Fruit fly (Drosophila melanogaster): ENCODE measurements around the gene jumu.
A peak's percentile ranks its signal among the peaks of the same experiment; 100 is the strongest.

jumu gene

DNA sequence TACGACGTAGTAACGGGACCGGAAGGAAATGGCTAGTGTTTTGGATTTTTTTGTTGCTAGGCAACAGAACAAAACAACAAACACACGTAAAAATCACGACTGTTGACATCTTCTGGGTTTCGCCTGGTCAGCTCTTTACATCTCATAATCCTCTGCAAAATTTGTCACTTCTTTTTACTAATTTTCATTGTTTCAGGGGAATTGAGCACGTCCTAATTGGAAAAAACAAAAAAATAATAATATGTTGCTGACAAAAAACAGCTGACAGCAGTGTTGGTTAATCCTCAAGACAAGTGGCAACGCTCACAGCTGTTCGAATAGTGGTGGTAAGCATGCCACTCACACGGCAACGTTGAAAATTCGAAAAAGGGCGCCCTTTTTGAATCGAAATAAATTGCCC lies 27.9 kb downstream of the jumu start, which contains the start of gene Rfx (continued):
- no peak for TF ChIP-seq amos (GFP tag; IDR thresholded peaks at IDR 0.05; ENCODE audit: partially characterized antibody)
- TF ChIP-seq D (optimal IDR thresholded peaks at IDR 0.05) = no peak
- no peak for TF ChIP-seq D (GFP tag; optimal IDR thresholded peaks at IDR 0.05)
- no peak for TF ChIP-seq Hr39 (optimal IDR thresholded peaks at IDR 0.05)
- TF ChIP-seq CG31388 (GFP tag; optimal IDR thresholded peaks at IDR 0.05) = no peak
- TF ChIP-seq CG7987 (GFP tag; optimal IDR thresholded peaks at IDR 0.05) = peak; percentile 48
- peak; percentile 14 for TF ChIP-seq repo (GFP tag; optimal IDR thresholded peaks at IDR 0.05)
- TF ChIP-seq gsb-n (tag; optimal IDR thresholded peaks at IDR 0.05) = peak; percentile 36
- TF ChIP-seq gcm (GFP tag; optimal IDR thresholded peaks at IDR 0.05) = peak; percentile 40
- TF ChIP-seq CG8359 (GFP tag; optimal IDR thresholded peaks at IDR 0.05; ENCODE audit: borderline replicate concordance) = no peak
- no peak for TF ChIP-seq slbo (GFP tag; IDR thresholded peaks at IDR 0.05)
- no peak for TF ChIP-seq Dll (GFP tag; IDR thresholded peaks at IDR 0.05; ENCODE audit: partially characterized antibody)
- TF ChIP-seq Myb (GFP tag; optimal IDR thresholded peaks at IDR 0.05) = peak; percentile 79
- peak; percentile 7 for TF ChIP-seq CG6254 (GFP tag; optimal IDR thresholded peaks at IDR 0.05)
- TF ChIP-seq CG7556 (GFP tag; optimal IDR thresholded peaks at IDR 0.05) = peak; percentile 43
- TF ChIP-seq CG15073 (GFP tag; optimal IDR thresholded peaks at IDR 0.05) = no peak
- TF ChIP-seq CoRest (tag; optimal IDR thresholded peaks at IDR 0.05) = peak; percentile 7
- peak; percentile 16 for TF ChIP-seq exex (tag; optimal IDR thresholded peaks at IDR 0.05)
- peak in 1 of 2 experiments; percentile 55 for TF ChIP-seq bsh (GFP tag; optimal IDR thresholded peaks at IDR 0.05)
- peak; percentile 25 for TF ChIP-seq Sry-β (GFP tag; optimal IDR thresholded peaks at IDR 0.05)
- TF ChIP-seq CG3281 (GFP tag; optimal IDR thresholded peaks at IDR 0.05) = peak; percentile 33
- TF ChIP-seq Atf-2 (GFP tag; optimal IDR thresholded peaks at IDR 0.05) = no peak
- TF ChIP-seq CG6813 (GFP tag; optimal IDR thresholded peaks at IDR 0.05) = peak; percentile 50
- no peak for TF ChIP-seq dmrt11E (tag; optimal IDR thresholded peaks at IDR 0.05)
- no peak for TF ChIP-seq CG7372 (GFP tag; IDR thresholded peaks at IDR 0.05)
- TF ChIP-seq CG11398 (GFP tag; optimal IDR thresholded peaks at IDR 0.05) = peak; percentile 28
- TF ChIP-seq lilli (GFP tag; optimal IDR thresholded peaks at IDR 0.05) = peak; percentile 12
- TF ChIP-seq CG17359 (tag; optimal IDR thresholded peaks at IDR 0.05) = no peak
- peak; percentile 44 for TF ChIP-seq CG17829 (tag; optimal IDR thresholded peaks at IDR 0.05)
- TF ChIP-seq Scr (GFP tag; IDR thresholded peaks at IDR 0.05; ENCODE audit: partially characterized antibody) = no peak
- peak; percentile 15 for TF ChIP-seq CG7786 (GFP tag; optimal IDR thresholded peaks at IDR 0.05)
- TF ChIP-seq CHES-1-like (GFP tag; optimal IDR thresholded peaks at IDR 0.05) = peak; percentile 24
- peak; percentile 19 for TF ChIP-seq CG12744 (GFP tag; optimal IDR thresholded peaks at IDR 0.05)
- TF ChIP-seq BtbVII (GFP tag; optimal IDR thresholded peaks at IDR 0.05) = peak; percentile 58
- peak; percentile 63 for TF ChIP-seq scrt (GFP tag; optimal IDR thresholded peaks at IDR 0.05)
- peak; percentile 83 for TF ChIP-seq CG8924 (tag; optimal IDR thresholded peaks at IDR 0.05)
- TF ChIP-seq twi (tag; optimal IDR thresholded peaks at IDR 0.05) = peak; percentile 43
- no peak for TF ChIP-seq mirr (GFP tag; optimal IDR thresholded peaks at IDR 0.05)
- TF ChIP-seq sug (tag; optimal IDR thresholded peaks at IDR 0.05) = peak; percentile 58
- TF ChIP-seq CG10565 (GFP tag; optimal IDR thresholded peaks at IDR 0.05) = no peak
- peak; percentile 63 for TF ChIP-seq CG2116 (GFP tag; optimal IDR thresholded peaks at IDR 0.05)
- TF ChIP-seq lab (GFP tag; optimal IDR thresholded peaks at IDR 0.05) = peak; percentile 38
- TF ChIP-seq ems (GFP tag; optimal IDR thresholded peaks at IDR 0.05) = peak; percentile 31
- TF ChIP-seq CG12659 (GFP tag; optimal IDR thresholded peaks at IDR 0.05) = peak; percentile 69
- no peak for TF ChIP-seq Neu2 (GFP tag; optimal IDR thresholded peaks at IDR 0.05; ENCODE audit: borderline replicate concordance)
- TF ChIP-seq CG2678 (tag; optimal IDR thresholded peaks at IDR 0.05) = peak; percentile 24
- no peak for TF ChIP-seq B-H1 (GFP tag; IDR thresholded peaks at IDR 0.05)
- no peak for TF ChIP-seq croc (GFP tag; conservative IDR thresholded peaks at IDR 0.05)
- TF ChIP-seq CG10979 (tag; optimal IDR thresholded peaks at IDR 0.05) = peak; percentile 15
- TF ChIP-seq gem (tag; optimal IDR thresholded peaks at IDR 0.05) = peak; percentile 4
